Worm (Caenorhabditis elegans) whole organism, mixed stage, embryonic: ENCODE results near the gene scrm-5.
A peak's percentile ranks its signal among the peaks of the same experiment; 100 is the strongest.

Experiments
- M03D4.4 ChIP-seq: sonication (generic microtip); optimal IDR thresholded peaks from 2 replicates; lab custom pipeline; 2017; ENCODE audit warnings: mild to moderate bottlenecking, missing genetic modification characterization, missing compliant biosample characterization
- bed-3 ChIP-seq: fragments of 200-800 bp; sonication (Bioruptor generic); optimal IDR thresholded peaks from 3 replicates; lab custom pipeline; 2018; ENCODE audit warnings: mild to moderate bottlenecking, missing genetic modification characterization, moderate library complexity, missing compliant biosample characterization
- ceh-39 ChIP-seq: fragments of 150-350 bp; optimal IDR thresholded peaks from 2 replicates; lab custom pipeline; 2014; ENCODE audit warnings: missing biosample characterization, missing genetic modification characterization
- ceh-43 ChIP-seq: fragments of 200-800 bp; sonication (Bioruptor generic); optimal IDR thresholded peaks from 2 replicates; lab custom pipeline; 2018; ENCODE audit warnings: mild to moderate bottlenecking, missing genetic modification characterization, moderate library complexity, missing compliant biosample characterization
- ceh-83 ChIP-seq: fragments of 200-800 bp; sonication (Bioruptor generic); optimal IDR thresholded peaks from 2 replicates; lab custom pipeline; 2018; ENCODE audit warnings: mild to moderate bottlenecking, missing genetic modification characterization, missing compliant biosample characterization
- ces-1 ChIP-seq: fragments of 150-350 bp; optimal IDR thresholded peaks from 2 replicates; lab custom pipeline; 2014; ENCODE audit warnings: missing biosample characterization, missing genetic modification reagents, missing genetic modification characterization
- cnd-1 ChIP-seq: fragments of 200-800 bp; sonication (Bioruptor generic); optimal IDR thresholded peaks from 2 replicates; lab custom pipeline; 2018; ENCODE audit warnings: mild to moderate bottlenecking, missing genetic modification characterization, missing compliant biosample characterization
- drap-1 ChIP-seq: fragments of 200-800 bp; sonication (Bioruptor generic); optimal IDR thresholded peaks from 3 replicates; lab custom pipeline; 2018; ENCODE audit warnings: mild to moderate bottlenecking, missing genetic modification characterization, missing compliant biosample characterization
- elt-1 ChIP-seq: sonication (generic microtip); optimal IDR thresholded peaks from 2 replicates; lab custom pipeline; 2017; ENCODE audit warnings: missing genetic modification characterization, mild to moderate bottlenecking, missing compliant biosample characterization, antibody characterized with exemption, moderate library complexity, borderline replicate concordance; ENCODE audit not compliant: insufficient read depth
- elt-3 ChIP-seq: fragments of 150-350 bp; optimal IDR thresholded peaks from 2 replicates; lab custom pipeline; 2014; ENCODE audit warnings: missing biosample characterization, missing genetic modification characterization
- flh-1 ChIP-seq: fragments of 200-800 bp; sonication (Bioruptor generic); optimal IDR thresholded peaks from 2 replicates; lab custom pipeline; 2018; ENCODE audit warnings: mild to moderate bottlenecking, missing genetic modification characterization, moderate library complexity, missing compliant biosample characterization
- ham-2 ChIP-seq: fragments of 200-800 bp; sonication (Bioruptor generic); optimal IDR thresholded peaks from 2 replicates; lab custom pipeline; 2018; ENCODE audit warnings: mild to moderate bottlenecking, missing genetic modification characterization, missing compliant biosample characterization
- hlh-1 ChIP-seq: fragments of 150-350 bp; optimal IDR thresholded peaks from 2 replicates; lab custom pipeline; 2014; ENCODE audit warnings: missing biosample characterization, missing genetic modification reagents, missing genetic modification characterization
- lin-13 ChIP-seq: fragments of 150-350 bp; optimal IDR thresholded peaks from 2 replicates; lab custom pipeline; 2014; ENCODE audit warnings: missing biosample characterization, missing genetic modification characterization
- lin-32 ChIP-seq: fragments of 200-800 bp; sonication (Bioruptor generic); optimal IDR thresholded peaks from 2 replicates; lab custom pipeline; 2018; ENCODE audit warnings: mild to moderate bottlenecking, missing genetic modification characterization, missing compliant biosample characterization
- lsy-2 ChIP-seq: fragments of 150-350 bp; optimal IDR thresholded peaks from 2 replicates; lab custom pipeline; 2014; ENCODE audit warnings: missing biosample characterization, missing genetic modification characterization
- mab-5 ChIP-seq: fragments of 150-350 bp; optimal IDR thresholded peaks from 2 replicates; lab custom pipeline; 2014; ENCODE audit warnings: missing biosample characterization, missing genetic modification characterization
- mep-1 ChIP-seq: fragments of 150-350 bp; optimal IDR thresholded peaks from 2 replicates; lab custom pipeline; 2017; ENCODE audit warnings: missing biosample characterization, missing genetic modification reagents, missing genetic modification characterization, inconsistent platforms
- mls-2 ChIP-seq: sonication (generic microtip); optimal IDR thresholded peaks from 2 replicates; lab custom pipeline; 2016; ENCODE audit warnings: mild to moderate bottlenecking, missing genetic modification characterization, moderate library complexity, missing compliant biosample characterization
- nhr-2 ChIP-seq: fragments of 150-350 bp; optimal IDR thresholded peaks from 2 replicates; lab custom pipeline; 2014; ENCODE audit warnings: missing biosample characterization, missing genetic modification characterization
- nhr-28 ChIP-seq: fragments of 150-350 bp; optimal IDR thresholded peaks from 2 replicates; lab custom pipeline; 2014; ENCODE audit warnings: missing biosample characterization, missing genetic modification characterization
- pha-4 ChIP-seq: fragments of 150-350 bp; optimal IDR thresholded peaks from 2 replicates; lab custom pipeline; 2018; ENCODE audit warnings: missing biosample characterization, missing genetic modification reagents, missing genetic modification characterization
- sem-2 ChIP-seq: fragments of 200-800 bp; sonication (Bioruptor generic); optimal IDR thresholded peaks from 2 replicates; lab custom pipeline; 2018; ENCODE audit warnings: mild to moderate bottlenecking, missing genetic modification characterization, missing compliant biosample characterization
- snpc-4 ChIP-seq: fragments of 150-350 bp; optimal IDR thresholded peaks from 2 replicates; lab custom pipeline; 2014; ENCODE audit warnings: missing biosample characterization, missing genetic modification characterization
- sptf-1 ChIP-seq: sonication (generic microtip); optimal IDR thresholded peaks from 2 replicates; lab custom pipeline; 2017; ENCODE audit warnings: mild to moderate bottlenecking, missing genetic modification characterization, moderate library complexity, missing compliant biosample characterization
- tbx-8 ChIP-seq: fragments of 200-800 bp; sonication (Bioruptor generic); optimal IDR thresholded peaks from 2 replicates; lab custom pipeline; 2018; ENCODE audit warnings: mild to moderate bottlenecking, missing genetic modification characterization, moderate library complexity, missing compliant biosample characterization
- unc-120 ChIP-seq: sonication (generic microtip); optimal IDR thresholded peaks from 2 replicates; lab custom pipeline; 2017; ENCODE audit warnings: missing genetic modification characterization, missing compliant biosample characterization; ENCODE audit not compliant: poor library complexity, severe bottlenecking
- unc-62 ChIP-seq: fragments of 150-350 bp; optimal IDR thresholded peaks from 2 replicates; lab custom pipeline; 2014; ENCODE audit warnings: missing biosample characterization, missing genetic modification reagents, missing genetic modification characterization
- zip-8 ChIP-seq: fragments of 150-350 bp; optimal IDR thresholded peaks from 2 replicates; lab custom pipeline; 2014; ENCODE audit warnings: missing biosample characterization, missing genetic modification characterization
- ztf-11 ChIP-seq: fragments of 150-350 bp; optimal IDR thresholded peaks from 2 replicates; lab custom pipeline; 2014; ENCODE audit warnings: missing biosample characterization, missing genetic modification characterization

The scrm-5 gene

ce11 chrIV:4150138-4150537 is 12.1 kb upstream of the scrm-5 start:
- TF ChIP-seq hlh-1 (tag; lab: Kevin White, UChicago), result no peak
- TF ChIP-seq ceh-83 (GFP tag; lab: Kevin White, UChicago), result no peak
- no peak for TF ChIP-seq elt-3 (tag; lab: Kevin White, UChicago)
- TF ChIP-seq bed-3 (GFP tag; lab: Kevin White, UChicago), result no peak
- no peak for TF ChIP-seq elt-1 (tag; lab: Kevin White, UChicago)
- TF ChIP-seq drap-1 (GFP tag; lab: Kevin White, UChicago), result no peak
- no peak for TF ChIP-seq ces-1 (GFP tag; lab: Kevin White, UChicago)
- no peak for TF ChIP-seq ceh-39 (tag; lab: Kevin White, UChicago)
- no peak for TF ChIP-seq sem-2 (GFP tag; lab: Kevin White, UChicago)
- TF ChIP-seq flh-1, result no peak

- TF ChIP-seq ces-1 (GFP tag; lab: Kevin White, UChicago) (no peak), elt-1 (tag; lab: Kevin White, UChicago) (no peak), mab-5 (tag; lab: Kevin White, UChicago) (no peak), lin-32 (GFP tag; lab: Kevin White, UChicago) (no peak), snpc-4 (no peak), ceh-83 (GFP tag; lab: Kevin White, UChicago) (no peak), sem-2 (GFP tag; lab: Kevin White, UChicago) (no peak), mep-1 (no peak), ceh-43 (GFP tag; lab: Kevin White, UChicago) (no peak), bed-3 (GFP tag; lab: Kevin White, UChicago) (no peak), pha-4 (tag; lab: Kevin White, UChicago) (no peak), mls-2 (no peak), flh-1 (no peak), lsy-2 (tag; lab: Kevin White, UChicago) (no peak), lin-13 (tag; lab: Kevin White, UChicago) (no peak), ham-2 (GFP tag; lab: Kevin White, UChicago) (no peak)
Measured at ce11 chrIV:4152143-4152542, 10.1 kb upstream of the scrm-5 start, which contains the start of the genes K08D10.10 and R07C12.1. K08D10.10 (plus strand) TSS chrIV:4152235. R07C12.1 (plus strand) TSS chrIV:4152456.

- TF ChIP-seq pha-4 (tag; lab: Kevin White, UChicago), result no peak
- no peak for TF ChIP-seq bed-3 (GFP tag; lab: Kevin White, UChicago)
- TF ChIP-seq elt-3 (tag; lab: Kevin White, UChicago), result no peak
- TF ChIP-seq mls-2, result no peak
- no peak for TF ChIP-seq ztf-11 (tag; lab: Kevin White, UChicago)
- no peak for TF ChIP-seq zip-8 (tag; lab: Kevin White, UChicago)
- no peak for TF ChIP-seq unc-120 (tag; lab: Kevin White, UChicago)
- TF ChIP-seq snpc-4, result no peak
- no peak for TF ChIP-seq ceh-39 (tag; lab: Kevin White, UChicago)
- no peak for TF ChIP-seq ham-2 (GFP tag; lab: Kevin White, UChicago)
- no peak for TF ChIP-seq M03D4.4 (tag; lab: Kevin White, UChicago)
- no peak for TF ChIP-seq sem-2 (GFP tag; lab: Kevin White, UChicago)
- no peak for TF ChIP-seq sptf-1 (tag; lab: Kevin White, UChicago)
- TF ChIP-seq elt-1 (tag; lab: Kevin White, UChicago), result no peak
- TF ChIP-seq nhr-28 (tag; lab: Kevin White, UChicago), result no peak
- TF ChIP-seq ceh-43 (GFP tag; lab: Kevin White, UChicago), result no peak
- TF ChIP-seq ceh-83 (GFP tag; lab: Kevin White, UChicago), result no peak
- no peak for TF ChIP-seq cnd-1 (tag; lab: Kevin White, UChicago)
- TF ChIP-seq drap-1 (GFP tag; lab: Kevin White, UChicago), result no peak
- TF ChIP-seq unc-62 (GFP tag; lab: Kevin White, UChicago), result no peak
- TF ChIP-seq, all 35 proteins: peak for 0
Measured at ce11 chrIV:4154641-4155040, 7.6 kb upstream of the scrm-5 start, which contains the start of gene K08D10.14. K08D10.14 (plus strand) TSS chrIV:4154941.

ce11 chrIV:4164392-4164791 is 2.2 kb downstream of the scrm-5 start, which contains the start of gene scrm-8:
scrm-8 (plus strand) TSS chrIV:4164692.
- no peak for TF ChIP-seq bed-3 (GFP tag; lab: Kevin White, UChicago)
- TF ChIP-seq, all 35 proteins: peak for 0

ce11 chrIV:4167296-4167695 is 5.1 kb downstream of the scrm-5 start:
- TF ChIP-seq tbx-8, result no peak
- no peak for TF ChIP-seq lin-13 (tag; lab: Kevin White, UChicago)
- TF ChIP-seq mls-2, result no peak
- peak; percentile 100 for TF ChIP-seq zip-8 (tag; lab: Kevin White, UChicago)
- no peak for TF ChIP-seq unc-120 (tag; lab: Kevin White, UChicago)
- no peak for TF ChIP-seq nhr-2 (tag; lab: Kevin White, UChicago)
- no peak for TF ChIP-seq mep-1
